Worm (Caenorhabditis elegans) whole organism, L1 larva: ENCODE measurements around the gene tiar-1.

Source experiments
- C04F5.9 ChIP-seq: sonication (generic microtip); optimal IDR thresholded peaks from 2 replicates; lab custom pipeline; 2016; ENCODE audit warnings: missing genetic modification characterization, missing compliant biosample characterization
- C16A3.4 ChIP-seq: fragments of 150-350 bp; optimal IDR thresholded peaks from 2 replicates; lab custom pipeline; 2014; ENCODE audit warnings: missing biosample characterization, missing genetic modification characterization
- C34B4.2 ChIP-seq: sonication (generic microtip); optimal IDR thresholded peaks from 2 replicates; lab custom pipeline; 2017; ENCODE audit warnings: mild to moderate bottlenecking, missing genetic modification characterization, missing compliant biosample characterization
- F16B12.6 ChIP-seq: fragments of 150-350 bp; optimal IDR thresholded peaks from 2 replicates; lab custom pipeline; 2014; ENCODE audit warnings: missing biosample characterization, missing genetic modification characterization
- blmp-1 ChIP-seq: fragments of 150-350 bp; optimal IDR thresholded peaks from 2 replicates; lab custom pipeline; 2014; ENCODE audit warnings: missing biosample characterization, missing genetic modification characterization
- ceh-63 ChIP-seq: fragments of 200-800 bp; sonication (Bioruptor generic); optimal IDR thresholded peaks from 2 replicates; lab custom pipeline; 2018; ENCODE audit warnings: mild to moderate bottlenecking, missing genetic modification characterization, missing compliant biosample characterization
- ceh-8 ChIP-seq: fragments of 200-800 bp; sonication (Bioruptor generic); optimal IDR thresholded peaks from 2 replicates; lab custom pipeline; 2018; ENCODE audit warnings: mild to moderate bottlenecking, missing genetic modification characterization, moderate library complexity, missing compliant biosample characterization
- ceh-82 ChIP-seq, 3 experiments: fragments of 150-350 bp in 1 of 3; sonication (generic microtip) in 2 of 3; optimal IDR thresholded peaks; 2 replicates each; lab custom pipeline; 2014 to 2017; ENCODE audit warnings: missing biosample characterization in 3 of 3, missing genetic modification characterization in 3 of 3
- ceh-88 ChIP-seq: fragments of 200-800 bp; sonication (Bioruptor generic); IDR thresholded peaks from 2 replicates; pipeline ENCODE4 v1.3.6; 2022; ENCODE audit warnings: missing genetic modification characterization, missing compliant biosample characterization
- ces-1 ChIP-seq: fragments of 150-350 bp; optimal IDR thresholded peaks from 2 replicates; lab custom pipeline; 2014; ENCODE audit warnings: missing biosample characterization, missing genetic modification reagents, missing genetic modification characterization
- dpl-1 ChIP-seq, 3 experiments: fragments of 150-350 bp in 2 of 3; sonication (generic microtip) in 1 of 3; optimal IDR thresholded peaks; 2 replicates each; lab custom pipeline; 2014 to 2017; ENCODE audit warnings: missing biosample characterization in 3 of 3, missing genetic modification characterization in 3 of 3, missing genetic modification reagents in 3 of 3
- dsc-1 ChIP-seq: sonication (generic microtip); optimal IDR thresholded peaks from 2 replicates; lab custom pipeline; 2016; ENCODE audit warnings: mild to moderate bottlenecking, missing genetic modification characterization, missing compliant biosample characterization
- efl-3 ChIP-seq: fragments of 200-800 bp; sonication (Bioruptor generic); optimal IDR thresholded peaks from 2 replicates; lab custom pipeline; 2018; ENCODE audit warnings: mild to moderate bottlenecking, missing genetic modification characterization, missing compliant biosample characterization
- elt-2 ChIP-seq: sonication (generic microtip); optimal IDR thresholded peaks from 2 replicates; lab custom pipeline; 2016; ENCODE audit warnings: missing genetic modification characterization, mild to moderate bottlenecking, inconsistent platforms, missing compliant biosample characterization, missing genetic modification reagents
- fkh-10 ChIP-seq: sonication (generic microtip); optimal IDR thresholded peaks from 2 replicates; lab custom pipeline; 2017; ENCODE audit warnings: missing biosample characterization, missing genetic modification reagents, missing genetic modification characterization
- fkh-4 ChIP-seq: sonication (generic microtip); optimal IDR thresholded peaks from 2 replicates; lab custom pipeline; 2016; ENCODE audit warnings: missing compliant biosample characterization, missing genetic modification characterization, borderline replicate concordance
- hpl-2 ChIP-seq: fragments of 150-350 bp; optimal IDR thresholded peaks from 2 replicates; lab custom pipeline; 2014; ENCODE audit warnings: missing biosample characterization, missing genetic modification reagents, missing genetic modification characterization
- lin-14 ChIP-seq: fragments of 200-800 bp; sonication (Bioruptor generic); optimal IDR thresholded peaks from 2 replicates; lab custom pipeline; 2018; ENCODE audit warnings: mild to moderate bottlenecking, missing genetic modification characterization, moderate library complexity, missing compliant biosample characterization
- lin-35 ChIP-seq, 2 experiments: fragments of 150-350 bp; optimal IDR thresholded peaks; 2 replicates each; lab custom pipeline; 2014; ENCODE audit warnings: missing biosample characterization in 2 of 2, missing genetic modification characterization in 2 of 2, missing genetic modification reagents in 2 of 2
- lir-3 ChIP-seq: sonication (generic microtip); optimal IDR thresholded peaks from 2 replicates; lab custom pipeline; 2016; ENCODE audit warnings: mild to moderate bottlenecking, missing genetic modification characterization, moderate library complexity, missing compliant biosample characterization; ENCODE audit not compliant: poor library complexity
- lsy-2 ChIP-seq, 2 experiments: fragments of 150-350 bp; optimal IDR thresholded peaks; 2 replicates each; lab custom pipeline; 2014; ENCODE audit warnings: missing biosample characterization in 2 of 2, missing genetic modification characterization in 2 of 2
- mdl-1 ChIP-seq, 2 experiments: fragments of 150-350 bp; optimal IDR thresholded peaks; 2 replicates each; lab custom pipeline; 2014 to 2017; ENCODE audit warnings: missing biosample characterization in 2 of 2, missing genetic modification characterization in 2 of 2, inconsistent platforms in 1 of 2
- nhr-19 ChIP-seq: fragments of 200-800 bp; sonication (Bioruptor generic); conservative IDR thresholded peaks from 2 replicates; pipeline ENCODE4 v1.3.6; 2022; ENCODE audit warnings: missing genetic modification characterization, missing compliant biosample characterization
- nhr-237 ChIP-seq: fragments of 150-350 bp; optimal IDR thresholded peaks from 2 replicates; lab custom pipeline; 2014; ENCODE audit warnings: missing biosample characterization, missing genetic modification characterization
- nhr-47 ChIP-seq: sonication (generic microtip); optimal IDR thresholded peaks from 2 replicates; lab custom pipeline; 2016; ENCODE audit warnings: mild to moderate bottlenecking, missing genetic modification characterization, moderate library complexity, missing compliant biosample characterization
- nhr-71 ChIP-seq: sonication (generic microtip); optimal IDR thresholded peaks from 2 replicates; lab custom pipeline; 2016; ENCODE audit warnings: mild to moderate bottlenecking, missing genetic modification characterization, moderate library complexity, missing compliant biosample characterization
- nhr-77 ChIP-seq: fragments of 150-350 bp; optimal IDR thresholded peaks from 2 replicates; lab custom pipeline; 2014; ENCODE audit warnings: missing biosample characterization, missing genetic modification characterization
- nhr-85 ChIP-seq: sonication (generic microtip); peaks from one replicate; lab custom pipeline; 2016; ENCODE audit warnings: missing genetic modification characterization, inconsistent platforms, missing compliant biosample characterization
- nhr-90 ChIP-seq: sonication (generic microtip); optimal IDR thresholded peaks from 2 replicates; lab custom pipeline; 2016; ENCODE audit warnings: mild to moderate bottlenecking, missing genetic modification characterization, missing compliant biosample characterization; ENCODE audit not compliant: poor library complexity
- pag-3 ChIP-seq: sonication (generic microtip); optimal IDR thresholded peaks from 2 replicates; lab custom pipeline; 2017; ENCODE audit warnings: missing genetic modification characterization, mild to moderate bottlenecking, missing compliant biosample characterization, antibody characterized with exemption, borderline replicate concordance; ENCODE audit not compliant: insufficient read depth
- pax-3 ChIP-seq: fragments of 200-800 bp; sonication (Bioruptor generic); optimal IDR thresholded peaks from 2 replicates; lab custom pipeline; 2018; ENCODE audit warnings: mild to moderate bottlenecking, missing genetic modification characterization, moderate library complexity, missing compliant biosample characterization
- pqm-1 ChIP-seq: sonication (generic microtip); optimal IDR thresholded peaks from 3 replicates; lab custom pipeline; 2017; ENCODE audit warnings: missing biosample characterization, missing genetic modification characterization
- rnt-1 ChIP-seq: sonication (generic microtip); optimal IDR thresholded peaks from 2 replicates; lab custom pipeline; 2016; ENCODE audit warnings: mild to moderate bottlenecking, missing genetic modification characterization, moderate library complexity, missing compliant biosample characterization
- snpc-4 ChIP-seq: fragments of 150-350 bp; optimal IDR thresholded peaks from 2 replicates; lab custom pipeline; 2014; ENCODE audit warnings: missing biosample characterization, missing genetic modification characterization
- snu-23 ChIP-seq: sonication (generic microtip); optimal IDR thresholded peaks from 2 replicates; lab custom pipeline; 2016; ENCODE audit warnings: missing genetic modification characterization, missing compliant biosample characterization
- sptf-1 ChIP-seq: fragments of 150-350 bp; optimal IDR thresholded peaks from 2 replicates; lab custom pipeline; 2014; ENCODE audit warnings: missing biosample characterization, missing genetic modification characterization
- swsn-7 ChIP-seq: sonication (generic microtip); optimal IDR thresholded peaks from 2 replicates; lab custom pipeline; 2016; ENCODE audit warnings: missing genetic modification characterization, missing compliant biosample characterization
- tbx-2 ChIP-seq: sonication (generic microtip); optimal IDR thresholded peaks from 2 replicates; lab custom pipeline; 2016; ENCODE audit warnings: missing genetic modification characterization, missing compliant biosample characterization
- unc-62 ChIP-seq: fragments of 150-350 bp; optimal IDR thresholded peaks from 2 replicates; lab custom pipeline; 2014; ENCODE audit warnings: missing biosample characterization, missing genetic modification reagents, missing genetic modification characterization
- unc-86 ChIP-seq: sonication (generic microtip); optimal IDR thresholded peaks from 2 replicates; lab custom pipeline; 2016; ENCODE audit warnings: missing genetic modification characterization, missing compliant biosample characterization
- unc-98 ChIP-seq: fragments of 200-800 bp; sonication (Bioruptor generic); IDR thresholded peaks from 2 replicates; pipeline ENCODE4 v1.3.6; 2022; ENCODE audit warnings: missing genetic modification characterization, missing compliant biosample characterization
- xbp-1 ChIP-seq: sonication (generic microtip); optimal IDR thresholded peaks from 2 replicates; lab custom pipeline; 2016; ENCODE audit warnings: missing genetic modification characterization, missing compliant biosample characterization
- zag-1 ChIP-seq: fragments of 150-350 bp; optimal IDR thresholded peaks from 2 replicates; lab custom pipeline; 2014; ENCODE audit warnings: missing biosample characterization, missing genetic modification characterization
- ztf-11 ChIP-seq, 2 experiments: sonication (generic microtip); optimal IDR thresholded peaks; 2 replicates each; lab custom pipeline; 2016 to 2017; ENCODE audit warnings: missing genetic modification characterization in 2 of 2, missing biosample characterization in 1 of 2, missing compliant biosample characterization in 1 of 2

Gene tiar-1

ce11 chrII:5734883-5735282 lies 20.3 kb upstream of the tiar-1 start:
- no peak for TF ChIP-seq C34B4.2 (tag; lab: Kevin White, UChicago)
- TF ChIP-seq ztf-11 (tag; optimal IDR thresholded peaks at IDR 0.05; lab: Kevin White, UChicago) = no peak

ce11 chrII:5730343-5731083 lies 15.9 kb upstream of the tiar-1 start, which contains the start of the genes C18A3.7 and C18A3.11:
Gene C18A3.7, minus strand, starts transcription at chrII:5730443.
Gene C18A3.11, plus strand, starts transcription at chrII:5731033.
- TF ChIP-seq snu-23 (GFP tag; lab: Kevin White, UChicago) (no peak), unc-98 (no peak), pqm-1 (no peak), nhr-85 (tag; lab: Kevin White, UChicago) (no peak), lir-3 (tag; lab: Kevin White, UChicago) (no peak), F16B12.6 (no peak)
- TF ChIP-seq, all 84 proteins: peak for 0

- TF ChIP-seq pqm-1 = no peak
- peak; percentile 91 for TF ChIP-seq fkh-10 (GFP tag; lab: Kevin White, UChicago)
- TF ChIP-seq pax-3 (tag; lab: Kevin White, UChicago) = no peak
- TF ChIP-seq F16B12.6 = no peak
- TF ChIP-seq ces-1 (GFP tag; lab: Kevin White, UChicago) = peak; percentile 57
- peak; percentile 62 for TF ChIP-seq lin-14
- TF ChIP-seq ceh-82 (tag; optimal IDR thresholded peaks at IDR 0.05; lab: Kevin White, UChicago) = peak in 1 of 3 experiments; percentile 11
- TF ChIP-seq lir-3 (tag; lab: Kevin White, UChicago) = no peak
Observed at ce11 chrII:5727707-5728106, 13.1 kb upstream of the tiar-1 start, which contains the start of gene rab-3. Gene rab-3, minus strand, starts transcription at chrII:5727853.

ce11 chrII:5725094-5725493 lies 10.5 kb upstream of the tiar-1 start:
- TF ChIP-seq unc-86 = peak; percentile 67
- no peak for TF ChIP-seq elt-2 (tag; lab: Kevin White, UChicago)
- peak; percentile 61 for TF ChIP-seq snu-23 (GFP tag; lab: Kevin White, UChicago)
- TF ChIP-seq nhr-47 (tag; lab: Kevin White, UChicago) = peak; percentile 51
- no peak for TF ChIP-seq C04F5.9 (tag; lab: Kevin White, UChicago)
- no peak for TF ChIP-seq fkh-4 (tag; lab: Kevin White, UChicago)
- no peak for TF ChIP-seq pag-3 (tag; lab: Kevin White, UChicago)
- no peak for TF ChIP-seq nhr-19 (GFP tag; lab: Robert Waterston, UW)
- peak; percentile 0 for TF ChIP-seq dsc-1 (tag; lab: Kevin White, UChicago)
- no peak for TF ChIP-seq unc-62 (GFP tag; lab: Kevin White, UChicago)
- TF ChIP-seq dpl-1 (GFP tag; optimal IDR thresholded peaks at IDR 0.05; lab: Kevin White, UChicago) = peak in 1 of 3 experiments; percentile 39
- TF ChIP-seq C16A3.4 (tag; lab: Kevin White, UChicago) = peak; percentile 42
- peak in 1 of 2 experiments; percentile 67 for TF ChIP-seq lin-35 (GFP tag; optimal IDR thresholded peaks at IDR 0.05; lab: Kevin White, UChicago)
- TF ChIP-seq snpc-4 = no peak
- TF ChIP-seq nhr-71 (tag; lab: Kevin White, UChicago) = peak; percentile 48
- no peak for TF ChIP-seq lir-3 (tag; lab: Kevin White, UChicago)
- TF ChIP-seq nhr-90 (tag; lab: Kevin White, UChicago) = no peak
- TF ChIP-seq ztf-11 (tag; optimal IDR thresholded peaks at IDR 0.05; lab: Kevin White, UChicago) = no peak
- no peak for TF ChIP-seq ceh-88 (GFP tag; lab: Robert Waterston, UW)
- no peak for TF ChIP-seq mdl-1 (tag; optimal IDR thresholded peaks at IDR 0.05; lab: Kevin White, UChicago)
- TF ChIP-seq ceh-63 (GFP tag; lab: Kevin White, UChicago) = no peak
- TF ChIP-seq ceh-8 = peak; percentile 38
- TF ChIP-seq xbp-1 (tag; lab: Kevin White, UChicago) = peak; percentile 29
- peak; percentile 36 for TF ChIP-seq tbx-2 (tag; lab: Kevin White, UChicago)
- TF ChIP-seq blmp-1 = no peak
- no peak for TF ChIP-seq nhr-85 (tag; lab: Kevin White, UChicago)
- no peak for TF ChIP-seq sptf-1 (tag; lab: Kevin White, UChicago)
- no peak for TF ChIP-seq nhr-237
- peak; percentile 70 for TF ChIP-seq zag-1
- peak; percentile 65 for TF ChIP-seq swsn-7
- TF ChIP-seq hpl-2 (GFP tag; lab: Kevin White, UChicago) = no peak
- peak; percentile 6 for TF ChIP-seq F16B12.6
- peak; percentile 1 for TF ChIP-seq nhr-77 (tag; lab: Kevin White, UChicago)
- no peak for TF ChIP-seq efl-3 (GFP tag; lab: Kevin White, UChicago)
- peak in 1 of 2 experiments; percentile 71 for TF ChIP-seq lsy-2 (tag; optimal IDR thresholded peaks at IDR 0.05; lab: Kevin White, UChicago)
- TF ChIP-seq rnt-1 (tag; lab: Kevin White, UChicago) = no peak
